Fruit fly (Drosophila melanogaster): ENCODE measurements around the gene CG44142.

dm6 chr3R:13306595-13306994 lies 6.4 kb downstream of the CG44142 start:
- TF ChIP-seq CG14655 (GFP tag; optimal IDR thresholded peaks at IDR 0.05), result no peak
- no peak for TF ChIP-seq rn (GFP tag; IDR thresholded peaks at IDR 0.05)
- no peak for TF ChIP-seq CG12605 (GFP tag; IDR thresholded peaks at IDR 0.05)
- TF ChIP-seq D1 (tag; optimal IDR thresholded peaks at IDR 0.05), result no peak
- TF ChIP-seq Pif1A (GFP tag; optimal IDR thresholded peaks at IDR 0.05), result no peak
